Worm (Caenorhabditis elegans) whole organism, late embryonic: ENCODE measurements around the gene str-263.
"Not testable (repeated sequence)": the region's sequence is repeated elsewhere in the genome, so short reads cannot be mapped to it uniquely, and the experiment has no call there.

Source experiments
- C38D4.7 ChIP-seq: fragments of 200-800 bp; sonication (Bioruptor generic); optimal IDR thresholded peaks from 2 replicates; lab custom pipeline; 2018; ENCODE audit warnings: mild to moderate bottlenecking, missing genetic modification characterization, moderate library complexity, missing compliant biosample characterization
- K09A11.1 ChIP-seq: sonication (generic microtip); optimal IDR thresholded peaks from 2 replicates; lab custom pipeline; 2017; ENCODE audit warnings: antibody characterized with exemption, mild to moderate bottlenecking, missing genetic modification characterization, missing compliant biosample characterization; ENCODE audit not compliant: insufficient read depth
- Y22D7AL.16 ChIP-seq: sonication (generic microtip); optimal IDR thresholded peaks from 2 replicates; lab custom pipeline; 2016; ENCODE audit warnings: missing genetic modification characterization, missing compliant biosample characterization
- ahr-1 ChIP-seq: sonication (generic microtip); optimal IDR thresholded peaks from 2 replicates; lab custom pipeline; 2016; ENCODE audit warnings: missing genetic modification characterization, missing compliant biosample characterization
- ceh-18 ChIP-seq: sonication (generic microtip); optimal IDR thresholded peaks from 2 replicates; lab custom pipeline; 2016; ENCODE audit warnings: missing genetic modification characterization, missing compliant biosample characterization
- ceh-19 ChIP-seq: fragments of 200-800 bp; sonication (Bioruptor generic); optimal IDR thresholded peaks from 2 replicates; lab custom pipeline; 2018; ENCODE audit warnings: mild to moderate bottlenecking, missing genetic modification characterization, missing compliant biosample characterization
- ceh-22 ChIP-seq: sonication (generic microtip); optimal IDR thresholded peaks from 2 replicates; lab custom pipeline; 2017; ENCODE audit warnings: missing biosample characterization, missing genetic modification characterization
- ceh-24 ChIP-seq: sonication (generic microtip); optimal IDR thresholded peaks from 2 replicates; lab custom pipeline; 2016; ENCODE audit warnings: mild to moderate bottlenecking, missing genetic modification characterization, missing compliant biosample characterization
- ceh-30 ChIP-seq: fragments of 150-350 bp; optimal IDR thresholded peaks from 2 replicates; lab custom pipeline; 2014; ENCODE audit warnings: missing biosample characterization, missing genetic modification characterization
- ceh-45 ChIP-seq: fragments of 200-800 bp; sonication (Bioruptor generic); IDR thresholded peaks from 2 replicates; pipeline ENCODE4 v1.3.6; 2022; ENCODE audit warnings: missing genetic modification reagents, missing genetic modification characterization, missing compliant biosample characterization
- ceh-9 ChIP-seq: sonication (generic microtip); optimal IDR thresholded peaks from 2 replicates; lab custom pipeline; 2016; ENCODE audit warnings: mild to moderate bottlenecking, missing genetic modification characterization, inconsistent platforms, missing compliant biosample characterization
- dmd-4 ChIP-seq: sonication (generic microtip); optimal IDR thresholded peaks from 2 replicates; lab custom pipeline; 2016; ENCODE audit warnings: borderline replicate concordance, missing genetic modification characterization, missing compliant biosample characterization
- elt-4 ChIP-seq: sonication (generic microtip); optimal IDR thresholded peaks from 2 replicates; lab custom pipeline; 2016; ENCODE audit warnings: missing genetic modification characterization, missing compliant biosample characterization
- fkh-6 ChIP-seq: sonication (generic microtip); optimal IDR thresholded peaks from 2 replicates; lab custom pipeline; 2016; ENCODE audit warnings: missing genetic modification characterization, missing compliant biosample characterization
- gmeb-2 ChIP-seq: sonication (generic microtip); optimal IDR thresholded peaks from 2 replicates; lab custom pipeline; 2016; ENCODE audit warnings: missing genetic modification characterization, inconsistent platforms, missing compliant biosample characterization
- hlh-13 ChIP-seq: fragments of 200-800 bp; sonication (Bioruptor generic); optimal IDR thresholded peaks from 2 replicates; lab custom pipeline; 2018; ENCODE audit warnings: mild to moderate bottlenecking, missing genetic modification characterization, missing compliant biosample characterization
- hlh-15 ChIP-seq: sonication (generic microtip); optimal IDR thresholded peaks from 2 replicates; lab custom pipeline; 2016; ENCODE audit warnings: missing genetic modification characterization, missing compliant biosample characterization
- hlh-8 ChIP-seq: sonication (generic microtip); optimal IDR thresholded peaks from 2 replicates; lab custom pipeline; 2016; ENCODE audit warnings: missing genotype, missing genetic modification characterization, missing compliant biosample characterization
- lin-11 ChIP-seq: fragments of 200-800 bp; sonication (Bioruptor generic); optimal IDR thresholded peaks from 2 replicates; lab custom pipeline; 2018; ENCODE audit warnings: mild to moderate bottlenecking, missing genetic modification characterization, missing compliant biosample characterization
- madf-2 ChIP-seq: sonication (generic microtip); optimal IDR thresholded peaks from 2 replicates; lab custom pipeline; 2017; ENCODE audit warnings: missing genetic modification characterization, missing compliant biosample characterization
- nhr-11 ChIP-seq: fragments of 150-350 bp; optimal IDR thresholded peaks from 2 replicates; lab custom pipeline; 2014; ENCODE audit warnings: missing biosample characterization, missing genetic modification characterization
- nhr-232 ChIP-seq: sonication (generic microtip); optimal IDR thresholded peaks from 2 replicates; lab custom pipeline; 2016; ENCODE audit warnings: missing genetic modification characterization, missing compliant biosample characterization
- npax-4 ChIP-seq: sonication (generic microtip); optimal IDR thresholded peaks from 2 replicates; lab custom pipeline; 2016; ENCODE audit warnings: missing genetic modification characterization, missing compliant biosample characterization
- odd-2 ChIP-seq: sonication (generic microtip); optimal IDR thresholded peaks from 2 replicates; lab custom pipeline; 2017; ENCODE audit warnings: antibody characterized with exemption, mild to moderate bottlenecking, missing genetic modification characterization, missing compliant biosample characterization
- pat-9 ChIP-seq: fragments of 200-800 bp; sonication (Bioruptor generic); optimal IDR thresholded peaks from 2 replicates; lab custom pipeline; 2018; ENCODE audit warnings: mild to moderate bottlenecking, missing genetic modification characterization, moderate library complexity, missing compliant biosample characterization
- pax-1 ChIP-seq: fragments of 150-350 bp; optimal IDR thresholded peaks from 2 replicates; lab custom pipeline; 2014; ENCODE audit warnings: missing biosample characterization, missing genetic modification characterization
- pha-2 ChIP-seq: sonication (generic microtip); optimal IDR thresholded peaks from 2 replicates; lab custom pipeline; 2017; ENCODE audit warnings: mild to moderate bottlenecking, missing genetic modification characterization, missing compliant biosample characterization
- pha-4 ChIP-seq: fragments of 150-350 bp; optimal IDR thresholded peaks from 2 replicates; lab custom pipeline; 2018; ENCODE audit warnings: missing biosample characterization, missing genetic modification reagents, missing genetic modification characterization
- pqm-1 ChIP-seq: sonication (generic microtip); optimal IDR thresholded peaks from 2 replicates; lab custom pipeline; 2016; ENCODE audit warnings: missing genetic modification characterization, missing compliant biosample characterization
- pros-1 ChIP-seq: fragments of 150-350 bp; optimal IDR thresholded peaks from 2 replicates; lab custom pipeline; 2014; ENCODE audit warnings: missing biosample characterization, missing genetic modification reagents, missing genetic modification characterization
- ref-2 ChIP-seq: sonication (generic microtip); optimal IDR thresholded peaks from 2 replicates; lab custom pipeline; 2016; ENCODE audit warnings: missing genetic modification characterization, missing compliant biosample characterization
- sdc-2 ChIP-seq: sonication (generic microtip); optimal IDR thresholded peaks from 2 replicates; lab custom pipeline; 2016; ENCODE audit warnings: missing genotype, missing genetic modification characterization, missing compliant biosample characterization
- sox-2 ChIP-seq: fragments of 200-800 bp; sonication (Bioruptor generic); IDR thresholded peaks from 2 replicates; pipeline ENCODE4 v1.3.6; 2022; ENCODE audit warnings: missing genetic modification reagents, missing genetic modification characterization, missing compliant biosample characterization
- syd-9 ChIP-seq: sonication (generic microtip); optimal IDR thresholded peaks from 2 replicates; lab custom pipeline; 2016; ENCODE audit warnings: mild to moderate bottlenecking, missing genetic modification characterization, moderate library complexity, missing compliant biosample characterization
- tbx-2 ChIP-seq: sonication (generic microtip); optimal IDR thresholded peaks from 2 replicates; lab custom pipeline; 2016; ENCODE audit warnings: missing genetic modification characterization, missing compliant biosample characterization
- ttx-3 ChIP-seq: sonication (generic microtip); optimal IDR thresholded peaks from 2 replicates; lab custom pipeline; 2016; ENCODE audit warnings: missing genetic modification reagents, missing genetic modification characterization, missing compliant biosample characterization
- unc-55 ChIP-seq: sonication (generic microtip); optimal IDR thresholded peaks from 2 replicates; lab custom pipeline; 2017; ENCODE audit warnings: missing biosample characterization, missing genetic modification reagents, missing genetic modification characterization
- zip-5 ChIP-seq: sonication (generic microtip); optimal IDR thresholded peaks from 2 replicates; lab custom pipeline; 2016; ENCODE audit warnings: missing genetic modification characterization, missing compliant biosample characterization

str-263 gene

DNA sequence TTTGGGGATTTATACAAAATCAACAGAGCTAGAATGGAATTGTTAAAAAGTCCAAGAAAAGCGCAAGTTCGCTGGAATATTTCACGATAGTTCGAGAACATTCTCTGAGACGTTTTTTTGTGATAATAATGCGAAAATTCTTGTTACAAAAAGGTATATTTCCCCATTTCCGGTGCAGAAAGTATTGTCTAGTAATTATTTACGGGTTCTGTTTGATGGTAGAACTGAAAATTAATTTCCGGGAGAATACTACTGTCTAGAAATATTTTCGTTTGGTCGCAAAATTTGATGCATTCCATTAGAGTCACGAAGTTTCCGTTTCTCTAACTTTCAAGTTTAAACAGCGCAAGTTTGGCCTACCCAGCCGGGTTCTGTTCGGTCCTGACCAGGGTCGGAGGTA, 16.6 kb downstream of the str-263 start, which contains the start of gene str-248:
TSS of gene str-248 (minus strand) at position 101 of the 400 bp plus-strand sequence.
- TF ChIP-seq madf-2 (tag; lab: Kevin White, UChicago) (no peak), nhr-11 (no peak), pha-4 (tag; lab: Kevin White, UChicago) (no peak), ceh-18 (no peak), K09A11.1 (tag; lab: Kevin White, UChicago) (no peak), ttx-3 (tag; lab: Kevin White, UChicago) (no peak), Y22D7AL.16 (tag; lab: Kevin White, UChicago) (no peak), pros-1 (tag; lab: Kevin White, UChicago) (no peak), ceh-30 (tag; lab: Kevin White, UChicago) (no peak), hlh-15 (tag; lab: Kevin White, UChicago) (no peak), elt-4 (tag; lab: Kevin White, UChicago) (no peak)

DNA sequence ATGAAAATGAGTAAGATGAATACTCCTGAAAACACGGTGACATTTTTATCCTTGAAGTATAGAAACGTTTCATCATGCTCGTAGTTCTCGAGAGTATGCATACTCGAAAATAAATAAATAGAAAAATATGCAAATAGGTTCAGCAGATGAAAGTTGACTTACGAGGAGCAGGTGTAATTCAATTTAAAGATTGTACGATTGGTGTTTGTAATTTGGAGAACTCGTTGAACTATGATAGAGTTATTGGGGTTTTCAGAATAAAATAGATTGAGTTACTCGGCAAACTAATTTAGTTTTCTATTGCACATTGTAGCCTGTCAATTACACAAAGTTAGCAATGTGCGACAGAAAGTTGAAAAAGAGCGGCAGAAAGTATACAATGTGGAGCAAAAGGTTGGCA, 25.9 kb downstream of the str-263 start, which contains the start of gene srz-44:
TSS of gene srz-44 (minus strand) at position 101 of the 400 bp plus-strand sequence.
- TF ChIP-seq unc-55 = no peak
- TF ChIP-seq ceh-9 (tag; lab: Kevin White, UChicago) = no peak
- no peak for TF ChIP-seq dmd-4 (tag; lab: Kevin White, UChicago)
- TF ChIP-seq npax-4 (tag; lab: Kevin White, UChicago) = no peak
- TF ChIP-seq hlh-8 (tag; lab: Kevin White, UChicago) = no peak
- TF ChIP-seq C38D4.7 = no peak
- TF ChIP-seq ceh-24 (tag; lab: Kevin White, UChicago) = no peak
- TF ChIP-seq pqm-1 (tag; lab: Kevin White, UChicago) = no peak
- no peak for TF ChIP-seq nhr-232 (tag; lab: Kevin White, UChicago)
- TF ChIP-seq hlh-13 = no peak
- no peak for TF ChIP-seq pax-1
- TF ChIP-seq madf-2 (tag; lab: Kevin White, UChicago) = no peak
- no peak for TF ChIP-seq sdc-2
- no peak for TF ChIP-seq ref-2 (tag; lab: Kevin White, UChicago)
- TF ChIP-seq fkh-6 (tag; lab: Kevin White, UChicago) = no peak
- TF ChIP-seq zip-5 = no peak
- TF ChIP-seq lin-11 = no peak
- TF ChIP-seq, all 69 proteins: peak for 0

DNA sequence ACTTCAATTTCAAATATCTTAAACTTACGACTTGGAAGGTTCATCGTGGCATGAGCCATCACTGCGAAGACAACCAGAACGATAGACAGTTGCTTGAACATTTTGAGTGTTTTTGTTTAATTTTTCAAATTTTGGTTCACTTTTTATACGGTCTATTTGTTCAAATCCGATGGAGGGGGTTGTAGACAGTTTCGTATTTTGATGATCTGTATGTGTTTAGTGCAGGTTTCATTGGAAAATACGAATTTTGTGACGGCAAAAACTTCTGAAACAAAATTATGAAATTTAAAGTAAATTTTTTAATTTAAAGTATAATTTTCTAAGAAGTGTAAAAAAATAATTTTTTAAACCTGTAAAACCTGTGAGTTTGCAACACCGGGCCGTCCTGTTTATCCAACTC, 30.2 kb downstream of the str-263 start, which contains the start of gene C55A1.4:
TSS of gene C55A1.4 (minus strand) at position 101 of the 400 bp plus-strand sequence.
- TF ChIP-seq ceh-45 (GFP tag; lab: Robert Waterston, UW); ceh-22; nhr-11: not testable (repeated sequence)

DNA sequence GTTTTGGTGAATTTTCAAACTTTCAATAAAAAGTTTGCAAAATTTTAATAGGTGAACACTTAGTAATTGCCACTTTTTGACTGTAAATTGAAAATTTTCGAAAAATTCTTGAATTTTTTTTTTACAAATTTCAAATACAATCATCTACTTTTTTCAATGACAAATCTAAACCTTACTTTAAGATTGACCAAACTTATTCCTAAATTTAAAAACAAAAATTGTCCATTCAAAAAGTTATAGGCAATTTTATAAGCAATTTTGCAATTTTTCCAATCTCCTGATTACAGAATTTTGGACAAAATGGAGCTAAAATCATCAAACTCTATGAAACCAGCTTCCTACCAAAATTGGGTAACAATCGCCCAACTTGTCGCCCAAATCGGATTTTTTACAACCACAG, 31.6 kb downstream of the str-263 start, which contains the start of gene str-23:
TSS of gene str-23 (plus strand) at position 301 of the 400 bp plus-strand sequence.
- TF ChIP-seq pros-1 (tag; lab: Kevin White, UChicago) (no peak), ceh-9 (tag; lab: Kevin White, UChicago) (no peak), ceh-19 (GFP tag; lab: Kevin White, UChicago) (no peak), madf-2 (tag; lab: Kevin White, UChicago) (no peak), pha-2 (no peak), C38D4.7 (no peak), odd-2 (no peak), sox-2 (GFP tag; lab: Robert Waterston, UW) (no peak), pat-9 (tag; lab: Kevin White, UChicago) (no peak), pha-4 (tag; lab: Kevin White, UChicago) (no peak), gmeb-2 (no peak), unc-55 (no peak), ahr-1 (tag; lab: Kevin White, UChicago) (no peak), tbx-2 (tag; lab: Kevin White, UChicago) (no peak), dmd-4 (tag; lab: Kevin White, UChicago) (no peak), syd-9 (no peak)
